Fruit fly (Drosophila melanogaster) whole organism, pupa: Measurements from ENCODE around the gene CG12560.

Experiments used
- CG10348 ChIP-seq: fragments of 200-800 bp; sonication (Bioruptor generic); IDR thresholded peaks from 2 replicates; pipeline ENCODE4 v1.3.6; 2022; ENCODE audit warnings: missing biosample characterization, missing genetic modification characterization
- CG12605 ChIP-seq: fragments of 200-800 bp; sonication (Bioruptor generic); IDR thresholded peaks from 2 replicates; pipeline ENCODE4 v1.3.6; 2022; ENCODE audit warnings: missing biosample characterization, missing genetic modification characterization
- CG14655 ChIP-seq: fragments of 200-800 bp; sonication (Bioruptor generic); optimal IDR thresholded peaks from 3 replicates; lab custom pipeline; 2017; ENCODE audit warnings: mild to moderate bottlenecking, missing biosample characterization, missing genetic modification reagents, missing genetic modification characterization
- CG15710 ChIP-seq: fragments of 200-800 bp; sonication (Bioruptor generic); optimal IDR thresholded peaks from 2 replicates; lab custom pipeline; 2018; ENCODE audit warnings: missing biosample characterization, mild to moderate bottlenecking, missing genetic modification characterization, moderate library complexity
- CG32121 ChIP-seq: fragments of 200-800 bp; sonication (Bioruptor generic); IDR thresholded peaks from 2 replicates; pipeline ENCODE4 v1.3.6; 2022; ENCODE audit warnings: missing biosample characterization, missing genetic modification characterization
- CG8159 ChIP-seq: fragments of 200-800 bp; sonication (Bioruptor generic); optimal IDR thresholded peaks from 3 replicates; lab custom pipeline; 2018; ENCODE audit warnings: missing biosample characterization, mild to moderate bottlenecking, missing genetic modification characterization, moderate library complexity
- CG8301 ChIP-seq: fragments of 200-800 bp; sonication (Bioruptor generic); optimal IDR thresholded peaks from 2 replicates; lab custom pipeline; 2018; ENCODE audit warnings: missing biosample characterization, mild to moderate bottlenecking, missing genetic modification characterization
- CG9948 ChIP-seq: fragments of 200-800 bp; sonication (Bioruptor generic); optimal IDR thresholded peaks from 2 replicates; lab custom pipeline; 2018; ENCODE audit warnings: missing biosample characterization, mild to moderate bottlenecking, missing genetic modification characterization, moderate library complexity
- D1 ChIP-seq: fragments of 200-800 bp; sonication (Bioruptor generic); optimal IDR thresholded peaks from 2 replicates; lab custom pipeline; 2018; ENCODE audit warnings: missing biosample characterization, mild to moderate bottlenecking, missing genetic modification characterization, moderate library complexity
- Ets98B ChIP-seq: fragments of 200-800 bp; sonication (Bioruptor generic); IDR thresholded peaks from 2 replicates; pipeline ENCODE4 v1.3.6; 2022; ENCODE audit warnings: missing biosample characterization, missing genetic modification characterization
- Pif1B ChIP-seq: fragments of 200-800 bp; sonication (Bioruptor generic); optimal IDR thresholded peaks from 3 replicates; lab custom pipeline; 2016; ENCODE audit warnings: missing biosample characterization, missing genetic modification characterization
- Snoo ChIP-seq: fragments of 200-800 bp; sonication (Bioruptor generic); optimal IDR thresholded peaks from 3 replicates; lab custom pipeline; 2017; ENCODE audit warnings: missing biosample characterization, mild to moderate bottlenecking, missing genetic modification characterization, inconsistent platforms
- gl ChIP-seq: fragments of 200-800 bp; sonication (Bioruptor generic); optimal IDR thresholded peaks from 2 replicates; lab custom pipeline; 2018; ENCODE audit warnings: missing biosample characterization, mild to moderate bottlenecking, missing genetic modification characterization

DNA sequence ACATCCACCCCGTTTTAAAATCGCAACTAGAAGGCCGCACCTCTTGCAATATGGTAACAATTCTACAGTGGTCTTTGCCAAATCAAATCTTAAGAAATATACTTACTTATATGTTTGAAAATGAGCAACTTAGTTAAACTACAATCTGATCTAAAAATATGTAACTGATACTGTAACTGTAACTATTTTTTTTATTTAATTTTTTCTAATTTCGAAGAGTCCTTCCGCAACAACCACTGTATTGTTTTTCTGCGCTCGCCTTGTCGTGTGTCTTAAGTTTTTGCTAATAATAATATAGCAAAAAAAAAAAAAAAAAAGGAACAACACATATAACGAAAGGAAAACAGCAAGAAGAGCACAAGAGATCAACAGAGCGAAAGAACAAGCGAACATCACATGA, 37.9 kb downstream of the CG12560 start:
- TF ChIP-seq CG12605 (peak; percentile 62; the same call in 1 of the 2 replicates), CG10348 (GFP tag; lab: Robert Waterston, UW) (no peak), Pif1B (GFP tag; lab: Kevin White, UChicago) (peak; percentile 67), CG8159 (tag; lab: Kevin White, UChicago) (peak; percentile 35), Ets98B (GFP tag; lab: Robert Waterston, UW) (peak; percentile 58), CG9948 (peak; percentile 66), CG32121 (GFP tag; lab: Robert Waterston, UW) (peak; percentile 44; the same call in 1 of the 2 replicates), CG15710 (peak; percentile 56), Snoo (tag; lab: Kevin White, UChicago) (no peak), D1 (tag; lab: Kevin White, UChicago) (no peak), CG8301 (tag; lab: Kevin White, UChicago) (peak; percentile 73), gl (tag; lab: Kevin White, UChicago) (no peak), CG14655 (GFP tag; lab: Kevin White, UChicago) (peak; percentile 82)
